Fruit fly (Drosophila melanogaster): ENCODE data around the gene CG3288.

The CG3288 gene

dm6 chr3L:20798325-20798846 lies 37.6 kb upstream of the CG3288 start, which contains the start of the genes CG3698 and tzn:
CG3698 (minus strand) TSS chr3L:20798375.
tzn (plus strand) TSS chr3L:20798645.
- TF ChIP-seq CG5204 (GFP tag; optimal IDR thresholded peaks at IDR 0.05), result no peak
- TF ChIP-seq bab1 (GFP tag; optimal IDR thresholded peaks at IDR 0.05), result peak; percentile 92
- peak; percentile 91 for TF ChIP-seq Crg-1 (GFP tag; optimal IDR thresholded peaks at IDR 0.05)
- TF ChIP-seq Hr96 (GFP tag; optimal IDR thresholded peaks at IDR 0.05), result peak; percentile 76
- peak; percentile 48 for TF ChIP-seq Clk (GFP tag; optimal IDR thresholded peaks at IDR 0.05)
- TF ChIP-seq CG33017 (tag; optimal IDR thresholded peaks at IDR 0.05), result peak; percentile 74
- peak; percentile 46 for TF ChIP-seq cic (GFP tag; optimal IDR thresholded peaks at IDR 0.05)
- TF ChIP-seq CG7045 (GFP tag; optimal IDR thresholded peaks at IDR 0.05), result peak; percentile 85
- TF ChIP-seq CG12768 (GFP tag; optimal IDR thresholded peaks at IDR 0.05), result peak; percentile 68
- no peak for TF ChIP-seq cnc (optimal IDR thresholded peaks at IDR 0.05)
- peak; percentile 67 for TF ChIP-seq CG14711 (tag; optimal IDR thresholded peaks at IDR 0.05)
- no peak for TF ChIP-seq kay (GFP tag; ENCODE audit: borderline replicate concordance)
- TF ChIP-seq CG11617 (GFP tag; optimal IDR thresholded peaks at IDR 0.05), result peak; percentile 89
- TF ChIP-seq ovo (GFP tag; optimal IDR thresholded peaks at IDR 0.05), result peak; percentile 92
- peak; percentile 72 for TF ChIP-seq Mnt (GFP tag; optimal IDR thresholded peaks at IDR 0.05)
- TF ChIP-seq toe (GFP tag; optimal IDR thresholded peaks at IDR 0.05), result peak; percentile 81
- peak; percentile 87 for TF ChIP-seq CG7101 (tag; optimal IDR thresholded peaks at IDR 0.05)
- TF ChIP-seq CG1620 (GFP tag; optimal IDR thresholded peaks at IDR 0.05), result peak; percentile 88
- TF ChIP-seq tj (GFP tag; optimal IDR thresholded peaks at IDR 0.05), result peak; percentile 67
- peak; percentile 81 for TF ChIP-seq pad (GFP tag; optimal IDR thresholded peaks at IDR 0.05)

DNA sequence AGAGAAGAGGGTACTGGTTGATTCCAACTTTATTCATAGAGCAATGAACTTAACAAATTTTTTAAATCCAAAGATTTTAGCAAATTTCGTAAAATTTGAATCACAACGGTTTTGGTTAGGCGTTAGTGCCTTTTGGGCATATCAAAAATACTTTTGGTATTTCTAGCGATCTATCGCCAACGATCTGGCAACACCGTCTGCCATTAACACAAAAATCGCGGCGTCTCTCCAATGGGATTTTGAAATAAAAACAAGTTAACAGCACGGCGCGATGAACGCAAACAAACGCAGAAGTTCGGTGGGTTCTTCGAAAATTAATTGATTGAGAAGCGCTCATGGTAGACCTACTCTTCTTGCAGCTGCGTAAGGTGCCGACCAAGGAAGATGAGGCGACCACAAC lies 35.8 kb upstream of the CG3288 start, which contains the start of gene Spc105R:
Spc105R (plus strand) TSS at position 203 of the 400 bp plus-strand sequence.
- TF ChIP-seq Crg-1 (GFP tag; optimal IDR thresholded peaks at IDR 0.05) (no peak), tj (GFP tag; optimal IDR thresholded peaks at IDR 0.05) (peak; percentile 2), CG7045 (GFP tag; optimal IDR thresholded peaks at IDR 0.05) (no peak), bab1 (GFP tag; optimal IDR thresholded peaks at IDR 0.05) (peak; percentile 23), ovo (GFP tag; optimal IDR thresholded peaks at IDR 0.05) (no peak), CG14711 (tag; optimal IDR thresholded peaks at IDR 0.05) (no peak)

DNA sequence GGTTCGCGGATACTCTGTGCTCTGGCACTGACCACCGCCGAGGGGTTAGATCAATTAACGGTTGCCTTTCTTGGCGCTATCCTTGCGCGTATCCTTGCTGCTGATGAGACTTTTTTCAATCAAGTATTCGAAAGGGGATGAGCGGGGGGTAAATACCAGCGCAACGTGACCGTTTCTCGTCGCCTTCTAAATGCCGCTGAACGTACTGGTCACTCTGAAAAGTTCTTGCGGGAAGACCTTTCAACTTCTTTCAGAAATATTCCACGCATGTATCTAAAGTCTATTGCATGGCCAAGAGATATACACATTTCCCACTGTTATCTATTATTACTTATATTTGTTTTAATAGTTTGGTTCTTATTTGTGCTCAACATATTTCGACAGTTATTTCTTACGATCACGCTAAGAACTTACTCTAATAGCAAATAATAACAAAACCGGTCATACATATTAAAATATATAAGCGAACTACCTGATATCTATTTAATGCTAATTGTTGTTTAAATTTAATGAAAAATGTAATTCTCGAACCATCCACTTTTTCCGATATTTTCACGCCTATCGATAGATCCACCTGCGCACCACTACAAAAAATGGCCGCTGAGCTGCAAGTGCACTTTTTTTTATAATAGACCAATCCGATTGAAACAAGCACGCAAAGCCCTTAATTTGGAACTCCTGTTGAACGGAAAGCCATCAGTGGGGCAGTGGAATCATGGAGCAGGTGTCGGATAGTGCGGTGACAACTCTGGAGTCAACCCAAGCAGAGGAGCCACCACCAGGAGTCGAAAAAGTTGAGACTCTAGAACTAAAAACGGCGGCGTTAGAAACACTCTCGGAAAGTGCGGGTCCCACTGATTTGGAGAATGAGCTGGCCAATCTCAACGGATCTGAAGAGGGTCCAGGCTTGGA lies 26.6 kb upstream of the CG3288 start, which contains the start of the genes CG3634 and HIPP1:
CG3634 (minus strand) TSS at position 185 of the 912 bp plus-strand sequence.
HIPP1 (plus strand) TSS at position 582 of the 912 bp plus-strand sequence.
- no peak for TF ChIP-seq CG7101 (tag; optimal IDR thresholded peaks at IDR 0.05)
- no peak for TF ChIP-seq ovo (GFP tag; optimal IDR thresholded peaks at IDR 0.05)
- peak; percentile 48 for TF ChIP-seq CG14711 (tag; optimal IDR thresholded peaks at IDR 0.05)
- TF ChIP-seq CG1620 (GFP tag; optimal IDR thresholded peaks at IDR 0.05), result no peak
- TF ChIP-seq CG33017 (tag; optimal IDR thresholded peaks at IDR 0.05), result no peak
- TF ChIP-seq pad (GFP tag; optimal IDR thresholded peaks at IDR 0.05), result no peak
- no peak for TF ChIP-seq Clk (GFP tag; optimal IDR thresholded peaks at IDR 0.05)
- TF ChIP-seq CG11617 (GFP tag; optimal IDR thresholded peaks at IDR 0.05), result peak; percentile 16
- TF ChIP-seq tj (GFP tag; optimal IDR thresholded peaks at IDR 0.05), result peak; percentile 25
- no peak for TF ChIP-seq cnc (optimal IDR thresholded peaks at IDR 0.05)
- no peak for TF ChIP-seq Hr96 (GFP tag; optimal IDR thresholded peaks at IDR 0.05)
- TF ChIP-seq Mnt (GFP tag; optimal IDR thresholded peaks at IDR 0.05), result peak; percentile 6

DNA sequence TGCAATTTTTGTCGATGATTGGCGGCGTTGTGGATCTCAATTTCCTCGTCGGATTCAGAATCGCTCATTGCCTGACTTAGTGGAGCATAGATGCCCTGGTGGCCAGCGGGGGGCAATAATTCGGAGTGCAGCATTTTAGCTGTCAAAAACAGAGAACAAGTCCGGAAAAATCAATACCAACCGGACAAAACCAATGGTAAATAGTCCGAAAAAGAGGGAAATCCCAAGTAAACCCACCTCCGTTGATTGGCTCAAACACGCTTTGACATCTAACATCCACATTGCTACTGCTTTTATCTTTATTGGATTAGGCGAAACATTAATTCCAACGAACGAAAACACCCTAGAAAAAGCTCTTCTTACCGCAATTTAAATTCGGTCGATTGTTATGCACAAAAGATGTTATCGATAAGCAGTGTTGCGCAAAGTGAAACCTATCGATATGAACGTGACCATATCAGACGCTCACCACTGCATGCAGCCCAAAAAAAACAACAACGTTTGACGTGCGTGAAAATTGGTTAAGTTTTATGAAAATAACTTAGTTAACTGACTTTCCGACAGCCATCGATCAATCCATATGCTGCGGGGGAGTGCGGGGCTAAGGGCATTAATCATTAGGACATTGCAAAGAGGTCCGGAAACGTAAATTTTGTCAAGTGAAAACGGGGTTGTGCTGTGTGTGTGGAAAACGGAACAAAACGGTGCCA lies 20.2 kb upstream of the CG3288 start, which contains the start of the genes CG3618 and Pka-R1:
CG3618 (minus strand) TSS at position 410 of the 710 bp plus-strand sequence.
Pka-R1 (plus strand) TSS at position 453 of the 710 bp plus-strand sequence.
- TF ChIP-seq cic (GFP tag; optimal IDR thresholded peaks at IDR 0.05) (peak; percentile 28), tj (GFP tag; optimal IDR thresholded peaks at IDR 0.05) (no peak), Crg-1 (GFP tag; optimal IDR thresholded peaks at IDR 0.05) (no peak), Hr96 (GFP tag; optimal IDR thresholded peaks at IDR 0.05) (no peak), Clk (GFP tag; optimal IDR thresholded peaks at IDR 0.05) (no peak), CG11617 (GFP tag; optimal IDR thresholded peaks at IDR 0.05) (no peak), CG12768 (GFP tag; optimal IDR thresholded peaks at IDR 0.05) (peak; percentile 11), CG7101 (tag; optimal IDR thresholded peaks at IDR 0.05) (peak; percentile 33), CG7045 (GFP tag; optimal IDR thresholded peaks at IDR 0.05) (no peak), kay (GFP tag; ENCODE audit: borderline replicate concordance) (no peak), ovo (GFP tag; optimal IDR thresholded peaks at IDR 0.05) (no peak), CG14711 (tag; optimal IDR thresholded peaks at IDR 0.05) (peak; percentile 25), toe (GFP tag; optimal IDR thresholded peaks at IDR 0.05) (no peak), CG33017 (tag; optimal IDR thresholded peaks at IDR 0.05) (peak; percentile 17), bab1 (GFP tag; optimal IDR thresholded peaks at IDR 0.05) (peak; percentile 40), CG5204 (GFP tag; optimal IDR thresholded peaks at IDR 0.05) (no peak), CG1620 (GFP tag; optimal IDR thresholded peaks at IDR 0.05) (no peak), cnc (optimal IDR thresholded peaks at IDR 0.05) (no peak), Mnt (GFP tag; optimal IDR thresholded peaks at IDR 0.05) (peak; percentile 49), pad (GFP tag; optimal IDR thresholded peaks at IDR 0.05) (peak; percentile 56)

DNA sequence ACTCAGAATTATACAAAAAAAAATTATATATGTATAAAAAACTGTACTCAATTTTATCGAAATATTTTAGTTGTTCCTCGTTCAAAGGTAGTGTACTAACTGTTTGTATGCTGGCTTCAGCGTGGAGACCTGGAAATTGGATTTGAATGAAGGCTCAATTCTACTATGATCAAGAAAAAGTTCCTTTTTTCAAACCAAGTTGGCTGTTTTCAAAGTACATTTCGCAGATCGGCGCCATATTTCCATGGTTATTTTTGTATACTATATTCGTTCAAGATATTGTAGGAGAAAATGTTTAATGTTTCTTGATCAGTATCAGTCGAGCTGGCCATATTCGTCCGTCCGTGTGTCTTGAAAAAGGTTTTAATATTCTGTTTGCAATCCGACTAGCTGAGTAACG lies 18.1 kb upstream of the CG3288 start, which contains the start of gene Mst77F:
Mst77F (minus strand) TSS at position 101 of the 400 bp plus-strand sequence.
- TF ChIP-seq CG7101 (tag; optimal IDR thresholded peaks at IDR 0.05) (no peak), Clk (GFP tag; optimal IDR thresholded peaks at IDR 0.05) (no peak), pad (GFP tag; optimal IDR thresholded peaks at IDR 0.05) (no peak), cic (GFP tag; optimal IDR thresholded peaks at IDR 0.05) (no peak), tj (GFP tag; optimal IDR thresholded peaks at IDR 0.05) (no peak), CG7045 (GFP tag; optimal IDR thresholded peaks at IDR 0.05) (no peak)
